Worm (Caenorhabditis elegans) whole organism, mixed stage, embryonic: ENCODE results near the gene iglr-1.
"Not testable (repeated sequence)": the region's sequence is repeated elsewhere in the genome, so short reads cannot be mapped to it uniquely, and the experiment has no call there.

Experiments
- M03D4.4 ChIP-seq: sonication (generic microtip); optimal IDR thresholded peaks from 2 replicates; lab custom pipeline; 2017; ENCODE audit warnings: mild to moderate bottlenecking, missing genetic modification characterization, missing compliant biosample characterization
- bed-3 ChIP-seq: fragments of 200-800 bp; sonication (Bioruptor generic); optimal IDR thresholded peaks from 3 replicates; lab custom pipeline; 2018; ENCODE audit warnings: mild to moderate bottlenecking, missing genetic modification characterization, moderate library complexity, missing compliant biosample characterization
- blmp-1 ChIP-seq: fragments of 150-350 bp; optimal IDR thresholded peaks from 2 replicates; lab custom pipeline; 2014; ENCODE audit warnings: missing biosample characterization, missing genetic modification characterization
- ceh-39 ChIP-seq: fragments of 150-350 bp; optimal IDR thresholded peaks from 2 replicates; lab custom pipeline; 2014; ENCODE audit warnings: missing biosample characterization, missing genetic modification characterization
- ceh-83 ChIP-seq: fragments of 200-800 bp; sonication (Bioruptor generic); optimal IDR thresholded peaks from 2 replicates; lab custom pipeline; 2018; ENCODE audit warnings: mild to moderate bottlenecking, missing genetic modification characterization, missing compliant biosample characterization
- ces-1 ChIP-seq: fragments of 150-350 bp; optimal IDR thresholded peaks from 2 replicates; lab custom pipeline; 2014; ENCODE audit warnings: missing biosample characterization, missing genetic modification reagents, missing genetic modification characterization
- cnd-1 ChIP-seq: fragments of 200-800 bp; sonication (Bioruptor generic); optimal IDR thresholded peaks from 2 replicates; lab custom pipeline; 2018; ENCODE audit warnings: mild to moderate bottlenecking, missing genetic modification characterization, missing compliant biosample characterization
- drap-1 ChIP-seq: fragments of 200-800 bp; sonication (Bioruptor generic); optimal IDR thresholded peaks from 3 replicates; lab custom pipeline; 2018; ENCODE audit warnings: mild to moderate bottlenecking, missing genetic modification characterization, missing compliant biosample characterization
- elt-1 ChIP-seq: sonication (generic microtip); optimal IDR thresholded peaks from 2 replicates; lab custom pipeline; 2017; ENCODE audit warnings: missing genetic modification characterization, mild to moderate bottlenecking, missing compliant biosample characterization, antibody characterized with exemption, moderate library complexity, borderline replicate concordance; ENCODE audit not compliant: insufficient read depth
- elt-3 ChIP-seq: fragments of 150-350 bp; optimal IDR thresholded peaks from 2 replicates; lab custom pipeline; 2014; ENCODE audit warnings: missing biosample characterization, missing genetic modification characterization
- flh-1 ChIP-seq: fragments of 200-800 bp; sonication (Bioruptor generic); optimal IDR thresholded peaks from 2 replicates; lab custom pipeline; 2018; ENCODE audit warnings: mild to moderate bottlenecking, missing genetic modification characterization, moderate library complexity, missing compliant biosample characterization
- ham-2 ChIP-seq: fragments of 200-800 bp; sonication (Bioruptor generic); optimal IDR thresholded peaks from 2 replicates; lab custom pipeline; 2018; ENCODE audit warnings: mild to moderate bottlenecking, missing genetic modification characterization, missing compliant biosample characterization
- hlh-1 ChIP-seq: fragments of 150-350 bp; optimal IDR thresholded peaks from 2 replicates; lab custom pipeline; 2014; ENCODE audit warnings: missing biosample characterization, missing genetic modification reagents, missing genetic modification characterization
- lin-32 ChIP-seq: fragments of 200-800 bp; sonication (Bioruptor generic); optimal IDR thresholded peaks from 2 replicates; lab custom pipeline; 2018; ENCODE audit warnings: mild to moderate bottlenecking, missing genetic modification characterization, missing compliant biosample characterization
- lsy-2 ChIP-seq: fragments of 150-350 bp; optimal IDR thresholded peaks from 2 replicates; lab custom pipeline; 2014; ENCODE audit warnings: missing biosample characterization, missing genetic modification characterization
- mab-5 ChIP-seq: fragments of 150-350 bp; optimal IDR thresholded peaks from 2 replicates; lab custom pipeline; 2014; ENCODE audit warnings: missing biosample characterization, missing genetic modification characterization
- mls-2 ChIP-seq: sonication (generic microtip); optimal IDR thresholded peaks from 2 replicates; lab custom pipeline; 2016; ENCODE audit warnings: mild to moderate bottlenecking, missing genetic modification characterization, moderate library complexity, missing compliant biosample characterization
- nhr-12 ChIP-seq: fragments of 150-350 bp; optimal IDR thresholded peaks from 2 replicates; lab custom pipeline; 2014; ENCODE audit warnings: missing biosample characterization, missing genetic modification characterization
- nhr-237 ChIP-seq: fragments of 150-350 bp; optimal IDR thresholded peaks from 2 replicates; lab custom pipeline; 2014; ENCODE audit warnings: missing biosample characterization, missing genetic modification characterization
- nhr-76 ChIP-seq: sonication (generic microtip); optimal IDR thresholded peaks from 2 replicates; lab custom pipeline; 2017; ENCODE audit warnings: missing biosample characterization, missing genetic modification characterization
- pha-4 ChIP-seq: fragments of 150-350 bp; optimal IDR thresholded peaks from 2 replicates; lab custom pipeline; 2018; ENCODE audit warnings: missing biosample characterization, missing genetic modification reagents, missing genetic modification characterization
- sem-2 ChIP-seq: fragments of 200-800 bp; sonication (Bioruptor generic); optimal IDR thresholded peaks from 2 replicates; lab custom pipeline; 2018; ENCODE audit warnings: mild to moderate bottlenecking, missing genetic modification characterization, missing compliant biosample characterization
- snpc-4 ChIP-seq: fragments of 150-350 bp; optimal IDR thresholded peaks from 2 replicates; lab custom pipeline; 2014; ENCODE audit warnings: missing biosample characterization, missing genetic modification characterization
- sptf-1 ChIP-seq: sonication (generic microtip); optimal IDR thresholded peaks from 2 replicates; lab custom pipeline; 2017; ENCODE audit warnings: mild to moderate bottlenecking, missing genetic modification characterization, moderate library complexity, missing compliant biosample characterization
- tbx-8 ChIP-seq: fragments of 200-800 bp; sonication (Bioruptor generic); optimal IDR thresholded peaks from 2 replicates; lab custom pipeline; 2018; ENCODE audit warnings: mild to moderate bottlenecking, missing genetic modification characterization, moderate library complexity, missing compliant biosample characterization
- unc-39 ChIP-seq: fragments of 150-350 bp; optimal IDR thresholded peaks from 2 replicates; lab custom pipeline; 2014; ENCODE audit warnings: missing biosample characterization, missing genetic modification characterization
- unc-62 ChIP-seq: fragments of 150-350 bp; optimal IDR thresholded peaks from 2 replicates; lab custom pipeline; 2014; ENCODE audit warnings: missing biosample characterization, missing genetic modification reagents, missing genetic modification characterization
- zip-8 ChIP-seq: fragments of 150-350 bp; optimal IDR thresholded peaks from 2 replicates; lab custom pipeline; 2014; ENCODE audit warnings: missing biosample characterization, missing genetic modification characterization
- ztf-11 ChIP-seq: fragments of 150-350 bp; optimal IDR thresholded peaks from 2 replicates; lab custom pipeline; 2014; ENCODE audit warnings: missing biosample characterization, missing genetic modification characterization

The iglr-1 gene

ce11 chrX:14969615-14970014 is 21.6 kb downstream of the iglr-1 start:
- TF ChIP-seq lin-32 = no peak
- TF ChIP-seq ceh-39 (tag; lab: Kevin White, UChicago) = no peak
- TF ChIP-seq tbx-8 (GFP tag; lab: Kevin White, UChicago) = no peak
- TF ChIP-seq ceh-83 (GFP tag; lab: Kevin White, UChicago) = no peak
- no peak for TF ChIP-seq elt-1 (tag; lab: Kevin White, UChicago)
- TF ChIP-seq bed-3 (GFP tag; lab: Kevin White, UChicago) = no peak
- no peak for TF ChIP-seq sem-2

- not testable (repeated sequence) for TF ChIP-seq unc-39; nhr-12 (tag; lab: Kevin White, UChicago); drap-1 (GFP tag; lab: Kevin White, UChicago)
These were observed 24.7 kb downstream of the iglr-1 start, which contains the start of gene F20D1.22 for ce11 chrX:14966515-14966914. F20D1.22 (plus strand) TSS chrX:14966815.

- no peak for TF ChIP-seq zip-8 (tag; lab: Kevin White, UChicago)
- no peak for TF ChIP-seq lsy-2 (tag; lab: Kevin White, UChicago)
- TF ChIP-seq nhr-237 = no peak
- TF ChIP-seq elt-3 = no peak
- no peak for TF ChIP-seq M03D4.4
- no peak for TF ChIP-seq blmp-1 (tag; lab: Kevin White, UChicago)
- TF ChIP-seq nhr-76 (tag; lab: Kevin White, UChicago) = no peak
These were observed 25.4 kb downstream of the iglr-1 start, which contains the start of gene F45B8.5 for ce11 chrX:14965761-14966160. F45B8.5 (plus strand) TSS chrX:14966061.

- TF ChIP-seq elt-1 (tag; lab: Kevin White, UChicago) (no peak), drap-1 (GFP tag; lab: Kevin White, UChicago) (no peak)
These were observed 26.9 kb downstream of the iglr-1 start, which contains the start of gene rgs-11 for ce11 chrX:14964253-14964652. rgs-11 (plus strand) TSS chrX:14964553.

ce11 chrX:14962456-14962855 is 28.7 kb downstream of the iglr-1 start, which contains the start of gene rgs-10:
rgs-10 (plus strand) TSS chrX:14962756.
- TF ChIP-seq blmp-1 (tag; lab: Kevin White, UChicago) = no peak
- TF ChIP-seq cnd-1 (tag; lab: Kevin White, UChicago) = no peak
- no peak for TF ChIP-seq nhr-76 (tag; lab: Kevin White, UChicago)
- no peak for TF ChIP-seq mab-5 (tag; lab: Kevin White, UChicago)

- TF ChIP-seq ztf-11 (no peak), flh-1 (GFP tag; lab: Kevin White, UChicago) (no peak), nhr-12 (tag; lab: Kevin White, UChicago) (no peak), snpc-4 (no peak), elt-1 (tag; lab: Kevin White, UChicago) (no peak), ces-1 (GFP tag; lab: Kevin White, UChicago) (no peak), hlh-1 (tag; lab: Kevin White, UChicago) (no peak), nhr-76 (tag; lab: Kevin White, UChicago) (no peak), mab-5 (tag; lab: Kevin White, UChicago) (no peak), cnd-1 (tag; lab: Kevin White, UChicago) (no peak), pha-4 (tag; lab: Kevin White, UChicago) (no peak), bed-3 (GFP tag; lab: Kevin White, UChicago) (no peak)
These were observed 29.7 kb downstream of the iglr-1 start, which contains the start of gene idpp-3 for ce11 chrX:14961471-14961870. idpp-3 (minus strand) TSS chrX:14961571.

ce11 chrX:14960841-14961240 is 30.3 kb downstream of the iglr-1 start:
- TF ChIP-seq hlh-1 (tag; lab: Kevin White, UChicago) = no peak
- TF ChIP-seq mls-2 = no peak
- TF ChIP-seq M03D4.4 = no peak
- no peak for TF ChIP-seq unc-39
- TF ChIP-seq ham-2 (GFP tag; lab: Kevin White, UChicago) = no peak
- no peak for TF ChIP-seq bed-3 (GFP tag; lab: Kevin White, UChicago)
- no peak for TF ChIP-seq ceh-83 (GFP tag; lab: Kevin White, UChicago)
- TF ChIP-seq drap-1 (GFP tag; lab: Kevin White, UChicago) = no peak
- no peak for TF ChIP-seq ztf-11
- no peak for TF ChIP-seq elt-1 (tag; lab: Kevin White, UChicago)
- no peak for TF ChIP-seq ces-1 (GFP tag; lab: Kevin White, UChicago)
- TF ChIP-seq blmp-1 (tag; lab: Kevin White, UChicago) = no peak
- TF ChIP-seq snpc-4 = no peak
- TF ChIP-seq sem-2 = no peak
- TF ChIP-seq lsy-2 (tag; lab: Kevin White, UChicago) = no peak
- TF ChIP-seq unc-62 = no peak
- no peak for TF ChIP-seq elt-3
- TF ChIP-seq nhr-12 (tag; lab: Kevin White, UChicago) = no peak
- no peak for TF ChIP-seq sptf-1 (tag; lab: Kevin White, UChicago)
- TF ChIP-seq, all 35 proteins: peak for 0
